Worm (Caenorhabditis elegans) whole organism, L2 larva: ENCODE measurements around the gene cyl-1.

Experiments used
- F13H6.1 ChIP-seq: sonication (generic microtip); optimal IDR thresholded peaks from 2 replicates; lab custom pipeline; 2016; ENCODE audit warnings: missing genetic modification characterization, missing compliant biosample characterization
- R02D3.7 ChIP-seq: fragments of 150-350 bp; optimal IDR thresholded peaks from 2 replicates; lab custom pipeline; 2014; ENCODE audit warnings: missing biosample characterization, missing genetic modification characterization
- ZK546.5 ChIP-seq: sonication (generic microtip); optimal IDR thresholded peaks from 2 replicates; lab custom pipeline; 2017; ENCODE audit warnings: missing biosample characterization, missing genetic modification characterization
- alr-1 ChIP-seq: fragments of 150-350 bp; optimal IDR thresholded peaks from 2 replicates; lab custom pipeline; 2014; ENCODE audit warnings: missing biosample characterization, missing genetic modification characterization
- ama-1 ChIP-seq: fragments of 150-350 bp; optimal IDR thresholded peaks from 2 replicates; lab custom pipeline; 2018; ENCODE audit warnings: inconsistent platforms
- blmp-1 ChIP-seq: sonication (generic microtip); optimal IDR thresholded peaks from 2 replicates; lab custom pipeline; 2017; ENCODE audit warnings: missing genetic modification characterization, mild to moderate bottlenecking, missing compliant biosample characterization, antibody characterized with exemption, moderate library complexity; ENCODE audit not compliant: insufficient read depth
- egl-27 ChIP-seq: sonication (generic microtip); optimal IDR thresholded peaks from 3 replicates; lab custom pipeline; 2017; ENCODE audit warnings: missing biosample characterization, missing genetic modification reagents, missing genetic modification characterization
- fos-1 ChIP-seq: fragments of 150-350 bp; optimal IDR thresholded peaks from 2 replicates; lab custom pipeline; 2014; ENCODE audit warnings: missing biosample characterization, missing genetic modification characterization
- lin-13 ChIP-seq: fragments of 150-350 bp; optimal IDR thresholded peaks from 2 replicates; lab custom pipeline; 2014; ENCODE audit warnings: missing biosample characterization, missing genetic modification reagents, missing genetic modification characterization
- mdl-1 ChIP-seq, 2 experiments: fragments of 150-350 bp in 1 of 2; sonication (generic microtip) in 1 of 2; optimal IDR thresholded peaks; 2 replicates each; lab custom pipeline; 2017; ENCODE audit warnings: missing biosample characterization in 2 of 2, missing genetic modification characterization in 2 of 2
- skn-1 ChIP-seq: sonication (generic microtip); optimal IDR thresholded peaks from 2 replicates; lab custom pipeline; 2017; ENCODE audit warnings: missing biosample characterization, missing genetic modification characterization
- sma-3 ChIP-seq: sonication (generic microtip); optimal IDR thresholded peaks from 2 replicates; lab custom pipeline; 2016; ENCODE audit warnings: missing genetic modification reagents, missing genetic modification characterization, missing compliant biosample characterization
- unc-39 ChIP-seq: fragments of 150-350 bp; optimal IDR thresholded peaks from 2 replicates; lab custom pipeline; 2014; ENCODE audit warnings: missing biosample characterization, missing genetic modification characterization
- ztf-1 ChIP-seq: fragments of 200-800 bp; sonication (Bioruptor generic); conservative IDR thresholded peaks from 2 replicates; pipeline ENCODE4 v1.3.6; 2022; ENCODE audit warnings: missing genetic modification characterization, missing compliant biosample characterization

DNA sequence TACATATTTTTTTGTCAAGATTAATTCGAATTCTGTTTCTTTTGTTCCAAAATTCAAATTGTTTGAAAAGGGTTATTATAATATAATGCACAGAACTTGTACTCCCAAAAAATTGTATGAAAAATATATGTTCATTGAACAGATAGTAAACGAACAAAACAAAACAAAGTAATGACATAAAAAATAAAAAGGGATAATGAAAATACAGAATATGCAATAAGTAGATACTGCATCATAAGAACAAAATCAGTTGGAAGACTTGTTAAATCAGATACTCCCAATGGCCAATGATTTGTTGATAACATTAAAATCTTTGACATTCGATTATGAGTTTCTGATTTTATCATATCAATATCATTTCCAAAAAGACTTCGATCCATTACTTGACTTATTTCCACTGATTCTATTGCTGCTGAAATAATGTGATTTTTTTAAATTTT, 11.0 kb upstream of the cyl-1 start:
- TF ChIP-seq blmp-1 (tag; lab: Kevin White, UChicago) (no peak), sma-3 (GFP tag; lab: Kevin White, UChicago) (no peak), ZK546.5 (tag; lab: Kevin White, UChicago) (no peak), ama-1 (lab: Kevin White, UChicago) (no peak), mdl-1 (tag; optimal IDR thresholded peaks at IDR 0.05; lab: Kevin White, UChicago) (no peak), lin-13 (GFP tag; lab: Kevin White, UChicago) (peak; percentile 38), egl-27 (no peak), alr-1 (tag; lab: Kevin White, UChicago) (no peak), skn-1 (tag; lab: Kevin White, UChicago) (no peak), ztf-1 (no peak), unc-39 (tag; lab: Kevin White, UChicago) (no peak), R02D3.7 (no peak), fos-1 (peak; percentile 16), F13H6.1 (tag; lab: Kevin White, UChicago) (no peak)
